Fruit fly (Drosophila melanogaster): ENCODE measurements around the gene CG15306.

The CG15306 gene

dm6 chrX:10300140-10300539, 31.5 kb downstream of the CG15306 start:
- TF ChIP-seq cnc (optimal IDR thresholded peaks at IDR 0.05) (no peak), CG5204 (GFP tag; optimal IDR thresholded peaks at IDR 0.05) (no peak), kay (GFP tag; ENCODE audit: borderline replicate concordance) (peak; percentile 29)

- TF ChIP-seq CG7045 (GFP tag; optimal IDR thresholded peaks at IDR 0.05) (no peak), tj (GFP tag; optimal IDR thresholded peaks at IDR 0.05) (no peak), bab1 (GFP tag; optimal IDR thresholded peaks at IDR 0.05) (no peak), ovo (GFP tag; optimal IDR thresholded peaks at IDR 0.05) (no peak), Hr96 (GFP tag; optimal IDR thresholded peaks at IDR 0.05) (no peak), cic (GFP tag; optimal IDR thresholded peaks at IDR 0.05) (no peak), kay (GFP tag; ENCODE audit: borderline replicate concordance) (no peak), Crg-1 (GFP tag; optimal IDR thresholded peaks at IDR 0.05) (no peak), CG33017 (tag; optimal IDR thresholded peaks at IDR 0.05) (no peak), pad (GFP tag; optimal IDR thresholded peaks at IDR 0.05) (no peak), CG12768 (GFP tag; optimal IDR thresholded peaks at IDR 0.05) (no peak), CG7101 (tag; optimal IDR thresholded peaks at IDR 0.05) (no peak), Mnt (GFP tag; optimal IDR thresholded peaks at IDR 0.05) (no peak), toe (GFP tag; optimal IDR thresholded peaks at IDR 0.05) (no peak)
These were observed 40.9 kb downstream of the CG15306 start for dm6 chrX:10290761-10291041.

dm6 chrX:10289935-10290760, 41.5 kb downstream of the CG15306 start:
- TF ChIP-seq kay (GFP tag; ENCODE audit: borderline replicate concordance) (peak; percentile 84), Crg-1 (GFP tag; optimal IDR thresholded peaks at IDR 0.05) (no peak), bab1 (GFP tag; optimal IDR thresholded peaks at IDR 0.05) (no peak), cic (GFP tag; optimal IDR thresholded peaks at IDR 0.05) (no peak), Mnt (GFP tag; optimal IDR thresholded peaks at IDR 0.05) (peak; percentile 7), pad (GFP tag; optimal IDR thresholded peaks at IDR 0.05) (peak; percentile 11)

Data from whole organism, adult.